Worm (Caenorhabditis elegans) whole organism, midembryonic: ENCODE data around the gene sri-39.

Source experiments
- T22C8.4 ChIP-seq: fragments of 200-800 bp; sonication (Bioruptor generic); IDR thresholded peaks from 2 replicates; pipeline ENCODE4 v1.3.6; 2022; ENCODE audit warnings: missing genetic modification characterization, missing compliant biosample characterization
- cog-1 ChIP-seq: sonication (generic microtip); optimal IDR thresholded peaks from 2 replicates; lab custom pipeline; 2016; ENCODE audit warnings: missing genetic modification characterization, missing compliant biosample characterization
- flt-1 ChIP-seq: fragments of 200-800 bp; sonication (Bioruptor generic); IDR thresholded peaks from 2 replicates; pipeline ENCODE4 v1.3.6; 2022; ENCODE audit warnings: missing genetic modification characterization, missing compliant biosample characterization
- klf-2 ChIP-seq: fragments of 200-800 bp; sonication (Bioruptor generic); conservative IDR thresholded peaks from 2 replicates; pipeline ENCODE4 v1.3.6; 2022; ENCODE audit warnings: missing genetic modification reagents, missing genetic modification characterization, missing compliant biosample characterization
- med-1 ChIP-seq: sonication (generic microtip); optimal IDR thresholded peaks from 2 replicates; lab custom pipeline; 2017; ENCODE audit warnings: missing genetic modification characterization, mild to moderate bottlenecking, missing compliant biosample characterization, antibody characterized with exemption, missing genetic modification reagents; ENCODE audit not compliant: insufficient read depth
- ref-1 ChIP-seq: fragments of 200-800 bp; sonication (Bioruptor generic); conservative IDR thresholded peaks from 2 replicates; pipeline ENCODE4 v1.3.6; 2022; ENCODE audit warnings: missing genetic modification reagents, missing genetic modification characterization, missing compliant biosample characterization
- tab-1 ChIP-seq: fragments of 200-800 bp; sonication (Bioruptor generic); IDR thresholded peaks from 2 replicates; pipeline ENCODE4 v1.3.6; 2022; ENCODE audit warnings: missing genetic modification characterization, missing compliant biosample characterization
- ztf-23 ChIP-seq: fragments of 200-800 bp; sonication (Bioruptor generic); IDR thresholded peaks from 2 replicates; pipeline ENCODE4 v1.3.6; 2022; ENCODE audit warnings: missing genetic modification reagents, missing genetic modification characterization, missing compliant biosample characterization
- ztf-29 ChIP-seq: fragments of 200-800 bp; sonication (Bioruptor generic); IDR thresholded peaks from 2 replicates; pipeline ENCODE4 v1.3.6; 2022; ENCODE audit warnings: missing genetic modification reagents, missing genetic modification characterization, missing compliant biosample characterization

ce11 chrII:2545925-2546324 lies 41.4 kb upstream of the sri-39 start, which contains the start of gene K02F6.3:
- TF ChIP-seq T22C8.4 (GFP tag; lab: Robert Waterston, UW) (no peak), tab-1 (GFP tag; lab: Robert Waterston, UW) (no peak), flt-1 (GFP tag; lab: Robert Waterston, UW) (no peak), ref-1 (GFP tag; lab: Robert Waterston, UW) (no peak), klf-2 (GFP tag; lab: Robert Waterston, UW) (no peak), ztf-23 (GFP tag; lab: Robert Waterston, UW) (no peak), med-1 (GFP tag; lab: Kevin White, UChicago) (no peak), ztf-29 (GFP tag; lab: Robert Waterston, UW) (no peak), cog-1 (no peak)
